Worm (Caenorhabditis elegans) whole organism, early embryonic: ENCODE measurements around the gene Y54G2A.28.

Experiments
- ama-1 ChIP-seq: fragments of 150-350 bp; optimal IDR thresholded peaks from 2 replicates; lab custom pipeline; 2014
- ceh-36 ChIP-seq: sonication (generic microtip); optimal IDR thresholded peaks from 2 replicates; lab custom pipeline; 2016; ENCODE audit warnings: missing genetic modification characterization, inconsistent platforms, missing compliant biosample characterization
- flt-1 ChIP-seq: fragments of 200-800 bp; sonication (Bioruptor generic); IDR thresholded peaks from 2 replicates; pipeline ENCODE4 v1.3.6; 2022; ENCODE audit warnings: missing genetic modification characterization, missing compliant biosample characterization
- hmbx-1 ChIP-seq: sonication (generic microtip); optimal IDR thresholded peaks from 2 replicates; lab custom pipeline; 2016; ENCODE audit warnings: mild to moderate bottlenecking, missing genetic modification characterization, missing compliant biosample characterization
- hmg-4 ChIP-seq: fragments of 200-800 bp; sonication (Bioruptor generic); optimal IDR thresholded peaks from 2 replicates; lab custom pipeline; 2018; ENCODE audit warnings: mild to moderate bottlenecking, missing genetic modification characterization, missing compliant biosample characterization
- hnd-1 ChIP-seq: sonication (generic microtip); optimal IDR thresholded peaks from 2 replicates; lab custom pipeline; 2016; ENCODE audit warnings: missing genetic modification characterization, missing compliant biosample characterization
- scrt-1 ChIP-seq: fragments of 200-800 bp; sonication (Bioruptor generic); IDR thresholded peaks from 2 replicates; pipeline ENCODE4 v1.3.6; 2022; ENCODE audit warnings: missing genetic modification characterization, missing compliant biosample characterization
- tbx-11 ChIP-seq: fragments of 200-800 bp; sonication (Bioruptor generic); IDR thresholded peaks from 2 replicates; pipeline ENCODE4 v1.3.6; 2022; ENCODE audit warnings: missing genetic modification characterization, missing compliant biosample characterization
- tbx-37 ChIP-seq: fragments of 200-800 bp; sonication (Bioruptor generic); conservative IDR thresholded peaks from 2 replicates; pipeline ENCODE4 v1.3.6; 2022; ENCODE audit warnings: missing genetic modification reagents, missing genetic modification characterization, missing compliant biosample characterization

DNA sequence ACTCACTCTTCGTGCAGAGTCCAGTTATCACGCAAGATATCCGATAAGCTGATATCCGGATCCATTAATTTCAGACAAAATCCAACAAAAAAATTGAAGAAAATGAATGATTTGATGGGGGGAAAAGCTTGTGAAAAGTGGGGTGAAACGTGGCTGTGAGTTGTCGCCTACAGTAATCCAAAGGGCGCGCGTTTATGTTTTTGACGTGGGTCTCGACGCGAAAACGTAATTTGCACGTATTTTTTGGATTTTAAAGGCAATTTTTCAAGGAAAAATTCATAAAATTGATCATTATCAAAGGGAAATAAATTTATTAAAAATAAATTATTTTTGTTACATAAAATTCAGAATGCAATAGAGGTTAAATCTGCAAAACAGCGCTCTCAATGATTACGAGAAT, 3.4 kb downstream of the Y54G2A.28 start, which contains the start of gene Y54G2A.73:
- TF ChIP-seq hnd-1 (tag; lab: Kevin White, UChicago), result no peak
- no peak for TF ChIP-seq ama-1
- TF ChIP-seq tbx-11, result no peak
- no peak for TF ChIP-seq hmg-4 (GFP tag; lab: Kevin White, UChicago)
- TF ChIP-seq hmbx-1 (tag; lab: Kevin White, UChicago), result no peak
- TF ChIP-seq ceh-36 (tag; lab: Kevin White, UChicago), result no peak
- TF ChIP-seq tbx-37 (GFP tag; lab: Robert Waterston, UW), result no peak
- no peak for TF ChIP-seq flt-1 (GFP tag; lab: Robert Waterston, UW)
- no peak for TF ChIP-seq scrt-1 (GFP tag; lab: Robert Waterston, UW)
